Fruit fly (Drosophila melanogaster) whole organism: Measurements from ENCODE around the gene CG4660.

ENCODE experiments used
- CG8478 ChIP-seq: fragments of >200 bp; optimal IDR thresholded peaks from 2 replicates; lab custom pipeline; 2018; ENCODE audit warnings: inconsistent platforms
- pan ChIP-seq: fragments of >200 bp; optimal IDR thresholded peaks from 2 replicates; lab custom pipeline; 2017

dm6 chrX:6059135-6059824, 21.9 kb downstream of the CG4660 start:
- TF ChIP-seq pan (lab: Kevin White, UChicago) (no peak), CG8478 (lab: Kevin White, UChicago) (no peak)
